Fruit fly (Drosophila melanogaster) whole organism: ENCODE measurements around the gene mthl10.

Source experiments
- CG8478 ChIP-seq: fragments of >200 bp; optimal IDR thresholded peaks from 2 replicates; lab custom pipeline; 2018; ENCODE audit warnings: inconsistent platforms
- Dll ChIP-seq: fragments of >200 bp; optimal IDR thresholded peaks from 2 replicates; lab custom pipeline; 2017
- EcR ChIP-seq, 2 experiments: fragments of >200 bp; optimal IDR thresholded peaks; 2 replicates each; lab custom pipeline; 2017; ENCODE audit warnings: missing biosample characterization in 2 of 2, missing genetic modification characterization in 2 of 2, missing genetic modification reagents in 2 of 2
- pan ChIP-seq: fragments of >200 bp; optimal IDR thresholded peaks from 2 replicates; lab custom pipeline; 2017
- psq ChIP-seq: fragments of >200 bp; optimal IDR thresholded peaks from 2 replicates; lab custom pipeline; 2017
- usp ChIP-seq: fragments of >200 bp; optimal IDR thresholded peaks from 2 replicates; lab custom pipeline; 2017; ENCODE audit warnings: missing biosample characterization, missing genetic modification characterization, mixed read lengths

DNA sequence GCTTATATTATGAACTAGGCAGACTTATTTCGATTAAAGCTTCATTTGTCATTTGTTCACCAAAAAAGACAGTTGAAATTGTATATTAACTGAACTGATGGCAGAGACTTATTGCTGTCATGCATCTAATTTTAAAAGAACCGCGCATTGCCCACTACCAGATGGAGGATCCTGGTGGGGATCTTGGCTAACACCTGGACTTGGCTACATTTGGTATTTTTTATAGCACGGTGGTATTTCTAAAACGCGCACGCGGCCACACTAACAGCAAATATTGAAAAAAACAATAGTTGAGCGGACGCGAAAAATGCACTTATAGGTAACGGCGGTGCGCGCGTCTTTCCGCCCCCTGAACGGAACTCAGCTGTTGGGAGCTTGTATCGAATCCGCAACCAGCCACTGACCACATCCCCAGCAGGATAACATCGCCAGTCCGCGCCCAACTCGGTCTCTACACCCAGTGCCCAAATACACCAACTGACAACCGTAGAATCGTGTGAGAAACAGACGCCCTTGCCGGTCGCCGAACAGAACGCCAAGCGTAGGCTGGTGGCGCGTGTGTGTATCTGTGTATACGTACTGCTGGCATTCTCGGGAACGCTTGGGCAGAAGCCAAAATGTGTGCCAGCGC lies 50.5 kb downstream of the mthl10 start:
- TF ChIP-seq psq (lab: Kevin White, UChicago) (no peak), EcR (GFP tag; optimal IDR thresholded peaks at IDR 0.05; lab: Kevin White, UChicago) (no peak), CG8478 (lab: Kevin White, UChicago) (no peak), pan (no peak), usp (GFP tag; lab: Kevin White, UChicago) (no peak), Dll (lab: Kevin White, UChicago) (no peak)
